Worm (Caenorhabditis elegans) whole organism, early embryonic: ENCODE measurements around the gene K11H12.7.

Experiments
- aly-1 ChIP-seq: sonication (generic microtip); optimal IDR thresholded peaks from 2 replicates; lab custom pipeline; 2016; ENCODE audit warnings: missing genetic modification characterization, missing compliant biosample characterization
- ama-1 ChIP-seq: fragments of 150-350 bp; optimal IDR thresholded peaks from 2 replicates; lab custom pipeline; 2014
- ceh-13 ChIP-seq: fragments of 200-800 bp; sonication (Bioruptor generic); optimal IDR thresholded peaks from 2 replicates; lab custom pipeline; 2018; ENCODE audit warnings: mild to moderate bottlenecking, missing genetic modification characterization, missing compliant biosample characterization

ce11 chrIV:684748-685147, 19.4 kb downstream of the K11H12.7 start:
- TF ChIP-seq ama-1 (no peak), aly-1 (tag; lab: Kevin White, UChicago) (no peak), ceh-13 (GFP tag; lab: Kevin White, UChicago) (no peak)
